Fruit fly (Drosophila melanogaster): ENCODE results near the gene CG15767.

Gene CG15767

dm6 chrX:5763443-5764000 is 25.8 kb upstream of the CG15767 start:
- TF ChIP-seq usp (GFP tag; optimal IDR thresholded peaks at IDR 0.05) (no peak), EcR (GFP tag; optimal IDR thresholded peaks at IDR 0.05) (no peak), CG8478 (optimal IDR thresholded peaks at IDR 0.05) (no peak), psq (optimal IDR thresholded peaks at IDR 0.05) (no peak), pan (optimal IDR thresholded peaks at IDR 0.05) (no peak), Dll (optimal IDR thresholded peaks at IDR 0.05) (no peak)

dm6 chrX:5764001-5764892 is 25.0 kb upstream of the CG15767 start, which contains the start of the genes MAPk-Ak2 and CG42699:
Gene MAPk-Ak2, minus strand, starts transcription at chrX:5764203.
Gene CG42699, plus strand, starts transcription at chrX:5764553.
- no peak for TF ChIP-seq usp (GFP tag; optimal IDR thresholded peaks at IDR 0.05)
- no peak for TF ChIP-seq CG8478 (optimal IDR thresholded peaks at IDR 0.05)
- TF ChIP-seq psq (optimal IDR thresholded peaks at IDR 0.05) = no peak
- no peak for TF ChIP-seq Dll (optimal IDR thresholded peaks at IDR 0.05)
- TF ChIP-seq pan (optimal IDR thresholded peaks at IDR 0.05) = no peak
- no peak for TF ChIP-seq EcR (GFP tag; optimal IDR thresholded peaks at IDR 0.05)

- TF ChIP-seq usp (GFP tag; optimal IDR thresholded peaks at IDR 0.05) (no peak), EcR (GFP tag; optimal IDR thresholded peaks at IDR 0.05) (no peak), psq (optimal IDR thresholded peaks at IDR 0.05) (no peak), pan (optimal IDR thresholded peaks at IDR 0.05) (no peak), Dll (optimal IDR thresholded peaks at IDR 0.05) (no peak), CG8478 (optimal IDR thresholded peaks at IDR 0.05) (no peak)
Observed at dm6 chrX:5766732-5767131, 22.6 kb upstream of the CG15767 start.

- TF ChIP-seq psq (optimal IDR thresholded peaks at IDR 0.05) (no peak), pan (optimal IDR thresholded peaks at IDR 0.05) (no peak), CG8478 (optimal IDR thresholded peaks at IDR 0.05) (no peak), usp (GFP tag; optimal IDR thresholded peaks at IDR 0.05) (no peak), EcR (GFP tag; optimal IDR thresholded peaks at IDR 0.05) (no peak), Dll (optimal IDR thresholded peaks at IDR 0.05) (no peak)
Observed at dm6 chrX:5768602-5769251, 20.6 kb upstream of the CG15767 start.

- TF ChIP-seq pan (optimal IDR thresholded peaks at IDR 0.05) (no peak), Dll (optimal IDR thresholded peaks at IDR 0.05) (peak; percentile 5), usp (GFP tag; optimal IDR thresholded peaks at IDR 0.05) (no peak), CG8478 (optimal IDR thresholded peaks at IDR 0.05) (no peak), EcR (GFP tag; optimal IDR thresholded peaks at IDR 0.05) (no peak), psq (optimal IDR thresholded peaks at IDR 0.05) (no peak)
Observed at dm6 chrX:5770730-5771181, 18.5 kb upstream of the CG15767 start, which contains the start of gene CG3097. Gene CG3097, minus strand, starts transcription at chrX:5770780.

- TF ChIP-seq pan (optimal IDR thresholded peaks at IDR 0.05) (no peak), CG8478 (optimal IDR thresholded peaks at IDR 0.05) (no peak), Dll (optimal IDR thresholded peaks at IDR 0.05) (no peak), psq (optimal IDR thresholded peaks at IDR 0.05) (no peak), usp (GFP tag; optimal IDR thresholded peaks at IDR 0.05) (no peak), EcR (GFP tag; optimal IDR thresholded peaks at IDR 0.05) (no peak)
Observed at dm6 chrX:5772409-5772808, 16.9 kb upstream of the CG15767 start.

dm6 chrX:5776547-5776946 is 12.7 kb upstream of the CG15767 start, which contains the start of gene CG42264:
Gene CG42264, minus strand, starts transcription at chrX:5776647.
- TF ChIP-seq psq (optimal IDR thresholded peaks at IDR 0.05) (no peak), pan (optimal IDR thresholded peaks at IDR 0.05) (no peak), CG8478 (optimal IDR thresholded peaks at IDR 0.05) (no peak)

- TF ChIP-seq usp (GFP tag; optimal IDR thresholded peaks at IDR 0.05) (no peak), psq (optimal IDR thresholded peaks at IDR 0.05) (no peak), EcR (GFP tag; optimal IDR thresholded peaks at IDR 0.05) (no peak), CG8478 (optimal IDR thresholded peaks at IDR 0.05) (no peak), Dll (optimal IDR thresholded peaks at IDR 0.05) (no peak), pan (optimal IDR thresholded peaks at IDR 0.05) (no peak)
Observed at dm6 chrX:5781520-5781919, 7.8 kb upstream of the CG15767 start, which contains the start of gene CG3108. Gene CG3108, minus strand, starts transcription at chrX:5781620.

dm6 chrX:5783260-5784040 is 5.8 kb upstream of the CG15767 start:
- TF ChIP-seq pan (optimal IDR thresholded peaks at IDR 0.05) = no peak
- TF ChIP-seq EcR (GFP tag; optimal IDR thresholded peaks at IDR 0.05) = no peak
- no peak for TF ChIP-seq psq (optimal IDR thresholded peaks at IDR 0.05)
- no peak for TF ChIP-seq CG8478 (optimal IDR thresholded peaks at IDR 0.05)
- no peak for TF ChIP-seq Dll (optimal IDR thresholded peaks at IDR 0.05)
- TF ChIP-seq usp (GFP tag; optimal IDR thresholded peaks at IDR 0.05) = no peak

dm6 chrX:5786559-5786958 is 2.7 kb upstream of the CG15767 start:
- TF ChIP-seq usp (GFP tag; optimal IDR thresholded peaks at IDR 0.05) (no peak), Dll (optimal IDR thresholded peaks at IDR 0.05) (no peak), psq (optimal IDR thresholded peaks at IDR 0.05) (no peak), EcR (GFP tag; optimal IDR thresholded peaks at IDR 0.05) (no peak)

dm6 chrX:5791840-5792239 is 2.6 kb downstream of the CG15767 start, which contains the start of gene CG12239:
Gene CG12239, plus strand, starts transcription at chrX:5792140.
- TF ChIP-seq pan (optimal IDR thresholded peaks at IDR 0.05) (no peak), psq (optimal IDR thresholded peaks at IDR 0.05) (no peak), usp (GFP tag; optimal IDR thresholded peaks at IDR 0.05) (no peak), Dll (optimal IDR thresholded peaks at IDR 0.05) (no peak), EcR (GFP tag; optimal IDR thresholded peaks at IDR 0.05) (no peak), CG8478 (optimal IDR thresholded peaks at IDR 0.05) (no peak)
